Worm (Caenorhabditis elegans) whole organism, L4 larva: Measurements from ENCODE around the gene ttr-27.

Experiments used
- F10B5.3 ChIP-seq: sonication (generic microtip); optimal IDR thresholded peaks from 2 replicates; lab custom pipeline; 2016; ENCODE audit warnings: mild to moderate bottlenecking, missing genetic modification characterization, missing compliant biosample characterization
- F44E2.7 ChIP-seq: fragments of 200-800 bp; sonication (Bioruptor generic); IDR thresholded peaks from 2 replicates; pipeline ENCODE4 v2.1.2; 2022; ENCODE audit warnings: missing genetic modification characterization, missing compliant biosample characterization
- ZK337.2 ChIP-seq: fragments of 200-800 bp; sonication (Bioruptor generic); IDR thresholded peaks from 2 replicates; pipeline ENCODE4 v1.3.6; 2022; ENCODE audit warnings: missing genetic modification reagents, missing genetic modification characterization, missing compliant biosample characterization
- aha-1 ChIP-seq: fragments of 150-350 bp; peaks from one replicate; lab custom pipeline; 2014; ENCODE audit warnings: missing biosample characterization, missing genetic modification characterization
- ceh-62 ChIP-seq: sonication (generic microtip); optimal IDR thresholded peaks from 2 replicates; lab custom pipeline; 2017; ENCODE audit warnings: missing biosample characterization, missing genetic modification characterization
- ceh-82 ChIP-seq: sonication (generic microtip); optimal IDR thresholded peaks from 2 replicates; lab custom pipeline; 2017; ENCODE audit warnings: missing biosample characterization, missing genetic modification characterization
- daf-12 ChIP-seq: fragments of 150-350 bp; optimal IDR thresholded peaks from 2 replicates; lab custom pipeline; 2014; ENCODE audit warnings: missing biosample characterization, missing genetic modification reagents, missing genetic modification characterization
- daf-16 ChIP-seq, 3 experiments: sonication (generic microtip); optimal IDR thresholded peaks; 2 replicates each; lab custom pipeline; 2016 to 2017; ENCODE audit warnings: missing genetic modification characterization in 3 of 3, missing genetic modification reagents in 3 of 3, mild to moderate bottlenecking in 2 of 3, missing compliant biosample characterization in 2 of 3, missing biosample characterization in 1 of 3, moderate library complexity in 1 of 3
- daf-8 ChIP-seq: fragments of 200-800 bp; sonication (Bioruptor generic); IDR thresholded peaks from 2 replicates; pipeline ENCODE4 v1.3.6; 2022; ENCODE audit warnings: missing genetic modification characterization, missing compliant biosample characterization
- dmd-6 ChIP-seq: fragments of 200-800 bp; sonication (Bioruptor generic); IDR thresholded peaks from 2 replicates; pipeline ENCODE4 v1.3.6; 2022; ENCODE audit warnings: missing genetic modification reagents, missing genetic modification characterization, missing compliant biosample characterization
- dve-1 ChIP-seq: sonication (generic microtip); optimal IDR thresholded peaks from 2 replicates; lab custom pipeline; 2017; ENCODE audit warnings: antibody characterized with exemption, mild to moderate bottlenecking, missing genetic modification characterization, missing compliant biosample characterization; ENCODE audit not compliant: insufficient read depth
- egl-43 ChIP-seq: fragments of 200-800 bp; sonication (Bioruptor generic); IDR thresholded peaks from 2 replicates; pipeline ENCODE4 v1.3.6; 2022; ENCODE audit warnings: missing genetic modification reagents, missing genetic modification characterization, missing compliant biosample characterization
- fos-1 ChIP-seq: fragments of 150-350 bp; optimal IDR thresholded peaks from 2 replicates; lab custom pipeline; 2014; ENCODE audit warnings: missing biosample characterization, missing genetic modification characterization
- hif-1 ChIP-seq, 2 experiments: sonication (generic microtip); optimal IDR thresholded peaks; 2 replicates each; lab custom pipeline; 2016 to 2017; ENCODE audit warnings: missing compliant biosample characterization in 2 of 2, missing genetic modification characterization in 2 of 2, missing genetic modification reagents in 2 of 2, missing genotype in 2 of 2, mild to moderate bottlenecking in 1 of 2
- hlh-11 ChIP-seq: fragments of 200-800 bp; sonication (Bioruptor generic); optimal IDR thresholded peaks from 2 replicates; lab custom pipeline; 2018; ENCODE audit warnings: mild to moderate bottlenecking, missing genetic modification characterization, missing compliant biosample characterization
- hlh-30 ChIP-seq: sonication (generic microtip); optimal IDR thresholded peaks from 2 replicates; lab custom pipeline; 2017; ENCODE audit warnings: antibody characterized with exemption, mild to moderate bottlenecking, missing genetic modification characterization, missing compliant biosample characterization; ENCODE audit not compliant: insufficient read depth
- hmg-1.1 ChIP-seq: fragments of 200-800 bp; sonication (Bioruptor generic); IDR thresholded peaks from 2 replicates; pipeline ENCODE4 v1.3.6; 2022; ENCODE audit warnings: missing genetic modification reagents, missing genetic modification characterization, missing compliant biosample characterization
- lin-13 ChIP-seq: fragments of 150-350 bp; optimal IDR thresholded peaks from 2 replicates; lab custom pipeline; 2014; ENCODE audit warnings: missing biosample characterization, missing genetic modification reagents, missing genetic modification characterization
- lin-29 ChIP-seq: fragments of 200-800 bp; sonication (Bioruptor generic); IDR thresholded peaks from 2 replicates; pipeline ENCODE4 v1.3.6; 2022; ENCODE audit warnings: missing genetic modification reagents, missing genetic modification characterization, missing compliant biosample characterization
- lin-38 ChIP-seq: fragments of 200-800 bp; sonication (Bioruptor generic); IDR thresholded peaks from 2 replicates; pipeline ENCODE4 v1.3.6; 2022; ENCODE audit warnings: missing genetic modification reagents, missing genetic modification characterization, missing compliant biosample characterization
- lin-39 ChIP-seq: fragments of 150-350 bp; optimal IDR thresholded peaks from 2 replicates; lab custom pipeline; 2014; ENCODE audit warnings: missing biosample characterization, missing genetic modification reagents, missing genetic modification characterization
- madf-5 ChIP-seq, 2 experiments: fragments of 200-800 bp; sonication (Bioruptor generic); IDR thresholded peaks; 2 replicates each; pipeline ENCODE4 v1.3.6; 2022; ENCODE audit warnings: missing compliant biosample characterization in 2 of 2, missing genetic modification characterization in 2 of 2
- mxl-2 ChIP-seq: fragments of 200-800 bp; sonication (Bioruptor generic); conservative IDR thresholded peaks from 2 replicates; pipeline ENCODE4 v1.3.6; 2022; ENCODE audit warnings: missing genetic modification reagents, missing genetic modification characterization, missing compliant biosample characterization
- mxl-3 ChIP-seq: fragments of 200-800 bp; sonication (Bioruptor generic); optimal IDR thresholded peaks from 2 replicates; lab custom pipeline; 2018; ENCODE audit warnings: mild to moderate bottlenecking, missing genetic modification characterization, missing compliant biosample characterization
- nhr-111 ChIP-seq: fragments of 200-800 bp; sonication (Bioruptor generic); optimal IDR thresholded peaks from 2 replicates; lab custom pipeline; 2018; ENCODE audit warnings: mild to moderate bottlenecking, missing genetic modification characterization, missing compliant biosample characterization
- nhr-237 ChIP-seq: sonication (generic microtip); optimal IDR thresholded peaks from 2 replicates; lab custom pipeline; 2017; ENCODE audit warnings: missing biosample characterization, missing genetic modification characterization
- nhr-28 ChIP-seq: fragments of 150-350 bp; optimal IDR thresholded peaks from 2 replicates; lab custom pipeline; 2014; ENCODE audit warnings: missing biosample characterization, missing genetic modification characterization
- nhr-42 ChIP-seq: fragments of 200-800 bp; sonication (Bioruptor generic); IDR thresholded peaks from 2 replicates; pipeline ENCODE4 v1.3.6; 2022; ENCODE audit warnings: missing genetic modification characterization, missing compliant biosample characterization
- nhr-48 ChIP-seq: sonication (generic microtip); optimal IDR thresholded peaks from 2 replicates; lab custom pipeline; 2016; ENCODE audit warnings: mild to moderate bottlenecking, missing genetic modification characterization, missing compliant biosample characterization
- nhr-6 ChIP-seq: fragments of 150-350 bp; optimal IDR thresholded peaks from 2 replicates; lab custom pipeline; 2014; ENCODE audit warnings: missing biosample characterization, missing genetic modification characterization
- nhr-76 ChIP-seq: fragments of 150-350 bp; optimal IDR thresholded peaks from 2 replicates; lab custom pipeline; 2014; ENCODE audit warnings: missing biosample characterization, missing genetic modification characterization
- nhr-77 ChIP-seq: fragments of 150-350 bp; optimal IDR thresholded peaks from 2 replicates; lab custom pipeline; 2014; ENCODE audit warnings: missing biosample characterization, missing genetic modification characterization
- pha-4 ChIP-seq, 2 experiments: fragments of 150-350 bp in 1 of 2; fragments of 200-800 bp in 1 of 2; sonication (Bioruptor generic) in 1 of 2; IDR thresholded peaks in 1 of 2; optimal IDR thresholded peaks in 1 of 2; 2 replicates each; pipeline versions ENCODE4 v1.3.6 to Lab custom; 2014 to 2022; ENCODE audit warnings: missing genetic modification characterization in 2 of 2, missing genetic modification reagents in 2 of 2, missing biosample characterization in 1 of 2, missing compliant biosample characterization in 1 of 2
- pqm-1 ChIP-seq: sonication (generic microtip); optimal IDR thresholded peaks from 2 replicates; lab custom pipeline; 2017; ENCODE audit warnings: missing biosample characterization, missing genetic modification characterization
- rbr-2 ChIP-seq: sonication (generic microtip); optimal IDR thresholded peaks from 2 replicates; lab custom pipeline; 2016; ENCODE audit warnings: missing genotype, missing genetic modification characterization, missing compliant biosample characterization
- saeg-2 ChIP-seq: fragments of 200-800 bp; sonication (Bioruptor generic); IDR thresholded peaks from 2 replicates; pipeline ENCODE4 v1.3.6; 2022; ENCODE audit warnings: missing genetic modification reagents, missing genetic modification characterization, missing compliant biosample characterization
- sdz-12 ChIP-seq: fragments of 200-800 bp; sonication (Bioruptor generic); optimal IDR thresholded peaks from 2 replicates; lab custom pipeline; 2018; ENCODE audit warnings: mild to moderate bottlenecking, missing genetic modification characterization, missing compliant biosample characterization
- snpc-4 ChIP-seq: fragments of 150-350 bp; optimal IDR thresholded peaks from 2 replicates; lab custom pipeline; 2014; ENCODE audit warnings: missing biosample characterization, missing genetic modification characterization
- unc-39 ChIP-seq: sonication (generic microtip); optimal IDR thresholded peaks from 2 replicates; lab custom pipeline; 2017; ENCODE audit warnings: missing biosample characterization, missing genetic modification characterization
- unc-62 ChIP-seq, 3 experiments: fragments of 150-350 bp in 1 of 3; sonication (generic microtip); optimal IDR thresholded peaks in 2 of 3; peaks in 1 of 3; 1 replicate in 1 of 3; 2 replicates in 2 of 3; lab custom pipeline; 2014 to 2017; ENCODE audit warnings: missing biosample characterization in 3 of 3, missing genetic modification characterization in 3 of 3, missing genetic modification reagents in 3 of 3, missing genotype in 1 of 3
- zag-1 ChIP-seq: fragments of 150-350 bp; optimal IDR thresholded peaks from 2 replicates; lab custom pipeline; 2014; ENCODE audit warnings: missing biosample characterization, missing genetic modification characterization
- zfp-2 ChIP-seq: sonication (generic microtip); optimal IDR thresholded peaks from 2 replicates; lab custom pipeline; 2016; ENCODE audit warnings: mild to moderate bottlenecking, missing genetic modification characterization, missing compliant biosample characterization
- zfp-3 ChIP-seq: fragments of 200-800 bp; sonication (Bioruptor generic); conservative IDR thresholded peaks from 2 replicates; pipeline ENCODE4 v1.3.6; 2022; ENCODE audit warnings: missing genetic modification reagents, missing genetic modification characterization, missing compliant biosample characterization
- zip-11 ChIP-seq: fragments of 200-800 bp; sonication (Bioruptor generic); IDR thresholded peaks from 2 replicates; pipeline ENCODE4 v1.3.6; 2022; ENCODE audit warnings: missing genetic modification characterization, missing compliant biosample characterization
- ztf-11 ChIP-seq: fragments of 150-350 bp; optimal IDR thresholded peaks from 2 replicates; lab custom pipeline; 2014; ENCODE audit warnings: missing biosample characterization, missing genetic modification characterization

The ttr-27 gene

DNA sequence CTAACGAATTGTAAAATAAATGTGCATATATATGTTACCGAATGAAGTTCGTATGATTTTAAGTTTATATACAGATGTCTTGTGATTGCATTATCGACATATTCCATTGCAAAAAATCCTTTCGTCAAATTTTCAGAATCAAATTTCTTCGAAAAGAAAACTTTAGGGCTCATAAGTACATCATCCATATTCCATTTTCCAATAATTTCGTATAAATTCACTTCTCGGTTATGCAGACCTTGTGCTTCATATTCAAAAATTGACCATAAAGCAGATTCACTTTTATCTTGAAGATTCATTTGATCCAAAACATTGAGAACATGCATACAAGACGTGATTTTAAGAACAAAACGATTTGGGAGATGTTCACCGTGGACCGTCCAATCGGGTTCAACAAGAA lies 39.5 kb upstream of the ttr-27 start:
- no peak for TF ChIP-seq nhr-28 (tag; lab: Kevin White, UChicago)
- peak in 1 of 2 experiments; percentile 92 for TF ChIP-seq unc-62 (GFP tag; optimal IDR thresholded peaks at IDR 0.05 in 1 of 2; lab: Kevin White, UChicago)
- no peak for TF ChIP-seq unc-62 (tag; optimal IDR thresholded peaks at IDR 0.05; lab: Kevin White, UChicago)
- no peak for TF ChIP-seq F10B5.3 (tag; lab: Kevin White, UChicago)
- no peak for TF ChIP-seq daf-8 (GFP tag; lab: Robert Waterston, UW)
- TF ChIP-seq daf-12 (tag; lab: Kevin White, UChicago) = no peak

DNA sequence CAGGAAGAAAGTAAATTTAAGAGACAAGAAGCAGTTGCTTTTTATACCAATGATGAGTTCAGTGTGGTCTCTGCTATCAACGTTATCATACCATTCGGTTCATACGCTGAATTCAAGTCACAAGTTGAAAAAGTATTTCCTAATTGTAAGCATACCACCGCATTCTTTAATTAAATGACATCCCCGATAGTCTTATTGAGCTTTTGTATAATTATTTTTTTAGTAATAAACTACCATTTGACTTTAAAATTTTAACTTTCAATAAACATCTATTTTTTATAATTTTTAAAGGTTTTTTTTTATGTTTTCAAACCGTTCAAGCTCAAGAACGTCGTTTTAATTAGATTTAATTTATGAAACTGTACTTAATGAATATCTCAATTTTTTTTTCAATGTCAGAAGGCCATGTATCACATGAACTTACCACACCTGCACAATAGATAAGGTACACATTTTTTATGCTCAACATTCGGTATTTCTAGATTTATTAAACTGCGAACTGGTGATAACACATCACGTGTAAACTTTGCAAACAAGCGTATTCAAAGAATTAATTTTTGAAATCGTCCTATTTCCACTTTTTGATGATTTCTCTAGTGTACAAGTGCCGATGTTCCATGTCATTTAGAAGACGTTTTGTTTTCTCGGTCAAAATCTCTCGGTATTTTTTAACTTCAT lies 38.0 kb upstream of the ttr-27 start, which contains the start of gene T16G1.4:
T16G1.4 (minus strand) TSS at position 51 of the 678 bp plus-strand sequence.
- TF ChIP-seq nhr-28 (tag; lab: Kevin White, UChicago) (peak; percentile 11), hlh-30 (tag; lab: Kevin White, UChicago) (peak; percentile 46), ceh-62 (tag; lab: Kevin White, UChicago) (no peak), daf-16 (GFP tag; optimal IDR thresholded peaks at IDR 0.05; lab: Kevin White, UChicago) (no peak), daf-16 (tag; optimal IDR thresholded peaks at IDR 0.05; lab: Kevin White, UChicago) (peak; percentile 51)

DNA sequence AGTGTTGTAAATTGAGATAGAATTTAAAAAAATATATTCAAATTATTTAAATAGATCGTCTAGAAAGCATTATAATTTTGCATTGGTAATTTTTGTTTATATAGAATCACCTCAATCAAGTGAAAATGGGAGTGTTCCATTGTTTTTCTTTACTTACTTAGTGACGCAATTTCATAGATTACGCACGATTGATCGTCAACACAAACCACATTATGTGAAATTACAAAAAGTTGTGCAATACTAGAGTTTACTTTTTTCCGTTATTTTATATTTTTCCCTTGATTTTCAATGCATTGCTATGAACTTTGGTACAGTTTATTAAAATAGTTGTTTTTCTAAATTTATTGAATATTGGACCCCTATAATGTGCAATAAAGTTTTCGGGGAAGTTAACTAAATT lies 35.5 kb upstream of the ttr-27 start, which contains the start of gene T16G1.5:
T16G1.5 (minus strand) TSS at position 119 of the 400 bp plus-strand sequence.
- no peak for TF ChIP-seq zag-1 (tag; lab: Kevin White, UChicago)
- TF ChIP-seq lin-29 (GFP tag; lab: Robert Waterston, UW) = no peak
- no peak for TF ChIP-seq nhr-237
- TF ChIP-seq F44E2.7 = no peak
- TF ChIP-seq dve-1 (tag; lab: Kevin White, UChicago) = no peak
- TF ChIP-seq zip-11 (GFP tag; lab: Robert Waterston, UW) = no peak
- no peak for TF ChIP-seq mxl-3 (GFP tag; lab: Kevin White, UChicago)
- no peak for TF ChIP-seq unc-39
- no peak for TF ChIP-seq nhr-76 (tag; lab: Kevin White, UChicago)
- no peak for TF ChIP-seq ztf-11
- no peak for TF ChIP-seq nhr-6
- no peak for TF ChIP-seq daf-16 (GFP tag; optimal IDR thresholded peaks at IDR 0.05; lab: Kevin White, UChicago)
- peak; percentile 76 for TF ChIP-seq daf-16 (tag; optimal IDR thresholded peaks at IDR 0.05; lab: Kevin White, UChicago)
- no peak for TF ChIP-seq egl-43 (GFP tag; lab: Robert Waterston, UW)
- TF ChIP-seq snpc-4 (tag; lab: Kevin White, UChicago) = no peak
- TF ChIP-seq lin-39 = no peak
- no peak for TF ChIP-seq nhr-42 (GFP tag; lab: Robert Waterston, UW)
- no peak for TF ChIP-seq aha-1 (tag; lab: Kevin White, UChicago)
- TF ChIP-seq hmg-1.1 (GFP tag; lab: Robert Waterston, UW) = no peak
- TF ChIP-seq ZK337.2 (GFP tag; lab: Robert Waterston, UW) = no peak
- no peak for TF ChIP-seq hif-1 (tag; optimal IDR thresholded peaks at IDR 0.05; lab: Kevin White, UChicago)
- TF ChIP-seq fos-1 (tag; lab: Kevin White, UChicago) = no peak
- no peak for TF ChIP-seq pha-4 (GFP tag; IDR thresholded peaks at IDR 0.05; lab: Robert Waterston, UW)
- TF ChIP-seq pha-4 (tag; optimal IDR thresholded peaks at IDR 0.05; lab: Kevin White, UChicago) = no peak
- TF ChIP-seq lin-13 (GFP tag; lab: Kevin White, UChicago) = no peak
- no peak for TF ChIP-seq nhr-111
- no peak for TF ChIP-seq hlh-11 (tag; lab: Kevin White, UChicago)
- TF ChIP-seq saeg-2 (GFP tag; lab: Robert Waterston, UW) = no peak
- TF ChIP-seq nhr-48 (tag; lab: Kevin White, UChicago) = no peak
- peak; percentile 36 for TF ChIP-seq nhr-77
- TF ChIP-seq nhr-28 (tag; lab: Kevin White, UChicago) = peak; percentile 58
- 0 out of 2 replicates have a peak, but pooled peaks have one; percentile 23 for TF ChIP-seq dmd-6 (GFP tag; lab: Robert Waterston, UW)
- TF ChIP-seq pqm-1 (tag; lab: Kevin White, UChicago) = peak; percentile 40
- TF ChIP-seq sdz-12 = no peak
- no peak for TF ChIP-seq rbr-2
- TF ChIP-seq madf-5 (GFP tag; IDR thresholded peaks at IDR 0.05; lab: Robert Waterston, UW) = no peak
- TF ChIP-seq F10B5.3 (tag; lab: Kevin White, UChicago) = no peak
- TF ChIP-seq zfp-2 (tag; lab: Kevin White, UChicago) = no peak
- no peak for TF ChIP-seq zfp-3 (GFP tag; lab: Robert Waterston, UW)
- no peak for TF ChIP-seq lin-38 (GFP tag; lab: Robert Waterston, UW)
- no peak for TF ChIP-seq ceh-82
- no peak for TF ChIP-seq mxl-2
